Fruit fly (Drosophila melanogaster): ENCODE results near the gene CG12011.

CG12011 gene

dm6 chr3L:1644920-1645567, 49.4 kb upstream of the CG12011 start, which contains the start of the genes alphaCOP and CG13919 (continued):
- no peak for TF ChIP-seq zen2 (GFP tag; IDR thresholded peaks at IDR 0.05; ENCODE audit: partially characterized antibody)
- peak; percentile 88 for TF ChIP-seq ERR (GFP tag; optimal IDR thresholded peaks at IDR 0.05)
- TF ChIP-seq HmgZ (tag; optimal IDR thresholded peaks at IDR 0.05) = peak; percentile 98
- TF ChIP-seq CG1832 (GFP tag; optimal IDR thresholded peaks at IDR 0.05) = no peak
- no peak for TF ChIP-seq unc-4 (GFP tag; IDR thresholded peaks at IDR 0.05; ENCODE audit: partially characterized antibody)
- TF ChIP-seq wek (GFP tag; optimal IDR thresholded peaks at IDR 0.05) = peak; percentile 70
- TF ChIP-seq CG10543 (GFP tag; optimal IDR thresholded peaks at IDR 0.05) = peak; percentile 90
- TF ChIP-seq tap (tag; optimal IDR thresholded peaks at IDR 0.05) = peak; percentile 92
- peak; percentile 95 for TF ChIP-seq CG15601 (tag; optimal IDR thresholded peaks at IDR 0.05)
- no peak for TF ChIP-seq Trl (optimal IDR thresholded peaks at IDR 0.05)
- peak; percentile 92 for TF ChIP-seq Trl (GFP tag; optimal IDR thresholded peaks at IDR 0.05)
- peak; percentile 87 for TF ChIP-seq Gsc (GFP tag; IDR thresholded peaks at IDR 0.05)
- peak; percentile 65 for TF ChIP-seq emc (GFP tag; optimal IDR thresholded peaks at IDR 0.05)
- TF ChIP-seq MTF-1 (GFP tag; optimal IDR thresholded peaks at IDR 0.05; ENCODE audit: borderline replicate concordance) = peak; percentile 83
- TF ChIP-seq MBD-R2 (GFP tag; IDR thresholded peaks at IDR 0.05) = peak; percentile 99
- TF ChIP-seq Eip74EF (GFP tag; optimal IDR thresholded peaks at IDR 0.05) = peak in 1 of 2 experiments; percentile 96
- TF ChIP-seq ato (GFP tag; IDR thresholded peaks at IDR 0.05; ENCODE audit: partially characterized antibody) = no peak
- peak; percentile 89 for TF ChIP-seq Ada2b (GFP tag; IDR thresholded peaks at IDR 0.05)
- TF ChIP-seq CG43689 (GFP tag; IDR thresholded peaks at IDR 0.05) = peak; percentile 95
- peak; percentile 92 for TF ChIP-seq trem (tag; optimal IDR thresholded peaks at IDR 0.05)
- peak; percentile 95 for TF ChIP-seq trh (GFP tag; optimal IDR thresholded peaks at IDR 0.05)
- no peak for TF ChIP-seq Kr (GFP tag; optimal IDR thresholded peaks at IDR 0.05)
- TF ChIP-seq CG2116 (GFP tag; optimal IDR thresholded peaks at IDR 0.05) = peak; percentile 86
- TF ChIP-seq CG1647 (GFP tag; optimal IDR thresholded peaks at IDR 0.05) = peak; percentile 96
- peak; percentile 88 for TF ChIP-seq tx (GFP tag; optimal IDR thresholded peaks at IDR 0.05)
- peak; percentile 93 for TF ChIP-seq gsb (GFP tag; IDR thresholded peaks at IDR 0.05)
- TF ChIP-seq NFAT (GFP tag; IDR thresholded peaks at IDR 0.05) = peak; percentile 96
- peak; percentile 92 for TF ChIP-seq CG11504 (tag; optimal IDR thresholded peaks at IDR 0.05)
- TF ChIP-seq abd-A (tag; optimal IDR thresholded peaks at IDR 0.05) = no peak
- peak; percentile 93 for TF ChIP-seq Six4 (GFP tag; optimal IDR thresholded peaks at IDR 0.05)
- TF ChIP-seq lov (optimal IDR thresholded peaks at IDR 0.05) = no peak
- TF ChIP-seq lov (GFP tag; IDR thresholded peaks at IDR 0.05) = peak; percentile 96
- TF ChIP-seq B-H2 (GFP tag; optimal IDR thresholded peaks at IDR 0.05) = peak; percentile 94
- peak; percentile 99 for TF ChIP-seq CG34422 (GFP tag; IDR thresholded peaks at IDR 0.05)
- peak; percentile 96 for TF ChIP-seq CG14014 (GFP tag; IDR thresholded peaks at IDR 0.05)
- peak; percentile 94 for TF ChIP-seq CG9437 (GFP tag; optimal IDR thresholded peaks at IDR 0.05)
- TF ChIP-seq Bgb (GFP tag; IDR thresholded peaks at IDR 0.05; ENCODE audit: partially characterized antibody) = no peak
- no peak for TF ChIP-seq prd (optimal IDR thresholded peaks at IDR 0.05)
- peak; percentile 98 for TF ChIP-seq prd (GFP tag; IDR thresholded peaks at IDR 0.05)
- peak; percentile 96 for TF ChIP-seq bcd (GFP tag; optimal IDR thresholded peaks at IDR 0.05)
- peak; percentile 83 for TF ChIP-seq Antp (GFP tag; optimal IDR thresholded peaks at IDR 0.05)
- TF ChIP-seq ken (GFP tag; IDR thresholded peaks at IDR 0.05) = peak; percentile 98
- TF ChIP-seq Awh (GFP tag; IDR thresholded peaks at IDR 0.05) = peak; percentile 98
- peak; percentile 97 for TF ChIP-seq zfh1 (GFP tag; IDR thresholded peaks at IDR 0.05)
- peak; percentile 95 for TF ChIP-seq CG14667 (GFP tag; IDR thresholded peaks at IDR 0.05)
- peak; percentile 77 for TF ChIP-seq Ravus (GFP tag; IDR thresholded peaks at IDR 0.05)
- TF ChIP-seq Sry-β (GFP tag; optimal IDR thresholded peaks at IDR 0.05) = peak; percentile 60
- TF ChIP-seq CG10147 (GFP tag; optimal IDR thresholded peaks at IDR 0.05) = peak; percentile 90
- TF ChIP-seq CG13775 (GFP tag; optimal IDR thresholded peaks at IDR 0.05) = peak; percentile 96
- TF ChIP-seq CG3995 (GFP tag; optimal IDR thresholded peaks at IDR 0.05) = peak; percentile 83
- TF ChIP-seq twi (tag; optimal IDR thresholded peaks at IDR 0.05) = peak; percentile 93
